Fruit fly (Drosophila melanogaster) whole organism, embryonic: Measurements from ENCODE around the gene Pex7.

Experiments used
- CG10366 ChIP-seq: fragments of 200-800 bp; sonication (Bioruptor generic); IDR thresholded peaks from 2 replicates; pipeline ENCODE4 v1.3.6; 2022; ENCODE audit warnings: missing biosample characterization, missing genetic modification characterization
- CG10543 ChIP-seq: fragments of 200-800 bp; sonication (Bioruptor generic); optimal IDR thresholded peaks from 3 replicates; lab custom pipeline; 2017; ENCODE audit warnings: missing biosample characterization, mild to moderate bottlenecking, missing genetic modification characterization, moderate library complexity
- CG11456 ChIP-seq: fragments of 200-800 bp; sonication (Bioruptor generic); IDR thresholded peaks from 3 replicates; pipeline ENCODE4 v1.3.6; 2022; ENCODE audit warnings: missing biosample characterization, missing genetic modification characterization
- CG12299 ChIP-seq: fragments of 200-800 bp; sonication (Bioruptor generic); optimal IDR thresholded peaks from 2 replicates; lab custom pipeline; 2018; ENCODE audit warnings: missing biosample characterization, mild to moderate bottlenecking, missing genetic modification characterization
- CG13296 ChIP-seq: fragments of 200-800 bp; sonication (Bioruptor generic); optimal IDR thresholded peaks from 3 replicates; lab custom pipeline; 2018; ENCODE audit warnings: missing biosample characterization, mild to moderate bottlenecking, missing genetic modification characterization
- CG13775 ChIP-seq: fragments of 200-800 bp; sonication (Bioruptor generic); optimal IDR thresholded peaks from 3 replicates; lab custom pipeline; 2017; ENCODE audit warnings: missing biosample characterization, mild to moderate bottlenecking, missing genetic modification characterization
- CG14710 ChIP-seq: fragments of 200-800 bp; sonication (Bioruptor generic); optimal IDR thresholded peaks from 3 replicates; lab custom pipeline; 2019; ENCODE audit warnings: missing biosample characterization, mild to moderate bottlenecking, missing genetic modification characterization, moderate library complexity
- CG1603 ChIP-seq: fragments of 200-800 bp; sonication (Bioruptor generic); optimal IDR thresholded peaks from 2 replicates; lab custom pipeline; 2019; ENCODE audit warnings: missing biosample characterization, mild to moderate bottlenecking, missing genetic modification characterization, moderate library complexity
- CG16813 ChIP-seq: fragments of 200-800 bp; sonication (Bioruptor generic); IDR thresholded peaks from 3 replicates; pipeline ENCODE4 v1.3.6; 2022; ENCODE audit warnings: missing biosample characterization, missing genetic modification characterization; ENCODE audit not compliant: partially characterized antibody
- CG18599 ChIP-seq: fragments of 200-800 bp; sonication (Bioruptor generic); optimal IDR thresholded peaks from 3 replicates; lab custom pipeline; 2017; ENCODE audit warnings: missing biosample characterization, missing genetic modification characterization, mild to moderate bottlenecking, moderate library complexity, missing genetic modification reagents
- CG2129 ChIP-seq: fragments of 200-800 bp; sonication (Bioruptor generic); IDR thresholded peaks from 2 replicates; pipeline ENCODE4 v1.3.6; 2022; ENCODE audit warnings: missing biosample characterization, missing genetic modification characterization; ENCODE audit not compliant: partially characterized antibody
- CG2678 ChIP-seq: fragments of 200-800 bp; sonication (Bioruptor generic); optimal IDR thresholded peaks from 3 replicates; lab custom pipeline; 2019; ENCODE audit warnings: missing biosample characterization, mild to moderate bottlenecking, missing genetic modification characterization, moderate library complexity
- CG30403 ChIP-seq: fragments of 200-800 bp; sonication (Bioruptor generic); optimal IDR thresholded peaks from 3 replicates; lab custom pipeline; 2016; ENCODE audit warnings: missing biosample characterization, missing genetic modification characterization
- CG32532 ChIP-seq: fragments of 200-800 bp; sonication (Bioruptor generic); IDR thresholded peaks from 2 replicates; pipeline ENCODE4 v1.3.6; 2022; ENCODE audit warnings: missing biosample characterization, missing genetic modification characterization
- CG4820 ChIP-seq: fragments of 200-800 bp; sonication (Bioruptor generic); optimal IDR thresholded peaks from 3 replicates; lab custom pipeline; 2016; ENCODE audit warnings: missing biosample characterization, missing genetic modification characterization
- CG5245 ChIP-seq: fragments of 200-800 bp; sonication (Bioruptor generic); optimal IDR thresholded peaks from 3 replicates; lab custom pipeline; 2016; ENCODE audit warnings: missing biosample characterization, missing genetic modification characterization
- CG8290 ChIP-seq, 3 experiments: fragments of 200-800 bp; sonication (Bioruptor generic); optimal IDR thresholded peaks; 2 replicates each; lab custom pipeline; 2016 to 2019; ENCODE audit warnings: missing biosample characterization in 3 of 3, missing genetic modification characterization in 3 of 3, mild to moderate bottlenecking in 2 of 3, moderate library complexity in 1 of 3
- CG9817 ChIP-seq: fragments of 200-800 bp; sonication (Bioruptor generic); optimal IDR thresholded peaks from 2 replicates; lab custom pipeline; 2018; ENCODE audit warnings: missing biosample characterization, mild to moderate bottlenecking, missing genetic modification characterization, moderate library complexity
- CG9932 ChIP-seq: fragments of 200-800 bp; sonication (Bioruptor generic); IDR thresholded peaks from 2 replicates; pipeline ENCODE4 v1.3.6; 2022; ENCODE audit warnings: missing biosample characterization, missing genetic modification characterization
- Camta ChIP-seq: fragments of 200-800 bp; sonication (Bioruptor generic); optimal IDR thresholded peaks from 2 replicates; lab custom pipeline; 2016; ENCODE audit warnings: missing biosample characterization, missing genetic modification characterization
- CoRest ChIP-seq: fragments of 200-800 bp; sonication (Bioruptor generic); optimal IDR thresholded peaks from 3 replicates; lab custom pipeline; 2018; ENCODE audit warnings: missing biosample characterization, mild to moderate bottlenecking, missing genetic modification characterization, moderate library complexity
- Dbx ChIP-seq: fragments of 200-800 bp; sonication (Bioruptor generic); IDR thresholded peaks from 3 replicates; pipeline ENCODE4 v1.3.6; 2022; ENCODE audit warnings: missing biosample characterization, missing genetic modification characterization
- ERR ChIP-seq: fragments of 200-800 bp; sonication (Bioruptor generic); optimal IDR thresholded peaks from 2 replicates; lab custom pipeline; 2016; ENCODE audit warnings: missing biosample characterization, missing genetic modification characterization
- Fer2 ChIP-seq: fragments of 200-800 bp; sonication (Bioruptor generic); optimal IDR thresholded peaks from 2 replicates; lab custom pipeline; 2018; ENCODE audit warnings: missing biosample characterization, mild to moderate bottlenecking, missing genetic modification characterization, moderate library complexity
- Hand ChIP-seq: fragments of 200-800 bp; sonication (Bioruptor generic); optimal IDR thresholded peaks from 2 replicates; lab custom pipeline; 2017; ENCODE audit warnings: mild to moderate bottlenecking, missing biosample characterization, missing genetic modification reagents, missing genetic modification characterization
- Hmr ChIP-seq: fragments of 200-800 bp; sonication (Bioruptor generic); optimal IDR thresholded peaks from 3 replicates; lab custom pipeline; 2017; ENCODE audit warnings: mild to moderate bottlenecking, missing biosample characterization, missing genetic modification reagents, missing genetic modification characterization
- Mad ChIP-seq: fragments of 200-800 bp; sonication (Bioruptor generic); optimal IDR thresholded peaks from 2 replicates; lab custom pipeline; 2016; ENCODE audit warnings: missing biosample characterization, missing genetic modification characterization
- NFAT ChIP-seq: fragments of 200-800 bp; sonication (Bioruptor generic); IDR thresholded peaks from 2 replicates; pipeline ENCODE4 v1.3.6; 2022; ENCODE audit warnings: missing biosample characterization, missing genetic modification characterization
- Rfx ChIP-seq: fragments of 200-800 bp; sonication (Bioruptor generic); IDR thresholded peaks from 2 replicates; pipeline ENCODE4 v1.3.6; 2022; ENCODE audit warnings: missing biosample characterization, missing genetic modification characterization
- Six4 ChIP-seq: fragments of 200-800 bp; sonication (Bioruptor generic); optimal IDR thresholded peaks from 2 replicates; lab custom pipeline; 2016; ENCODE audit warnings: missing biosample characterization, missing genetic modification characterization
- Sox102F ChIP-seq: fragments of 200-800 bp; sonication (Bioruptor generic); optimal IDR thresholded peaks from 2 replicates; lab custom pipeline; 2018; ENCODE audit warnings: missing biosample characterization, mild to moderate bottlenecking, missing genetic modification characterization, moderate library complexity
- Vsx1 ChIP-seq: fragments of 200-800 bp; sonication (Bioruptor generic); optimal IDR thresholded peaks from 2 replicates; lab custom pipeline; 2017; ENCODE audit warnings: missing biosample characterization, mild to moderate bottlenecking, missing genetic modification characterization, missing genetic modification reagents
- abd-A ChIP-seq: fragments of 200-800 bp; sonication (Bioruptor generic); optimal IDR thresholded peaks from 3 replicates; lab custom pipeline; 2019; ENCODE audit warnings: missing biosample characterization, mild to moderate bottlenecking, missing genetic modification characterization, moderate library complexity
- ap ChIP-seq: fragments of 200-800 bp; sonication (Bioruptor generic); IDR thresholded peaks from 2 replicates; pipeline ENCODE4 v1.3.6; 2022; ENCODE audit warnings: missing biosample characterization, missing genetic modification characterization
- bcd ChIP-seq: fragments of 200-800 bp; sonication (Bioruptor generic); optimal IDR thresholded peaks from 2 replicates; lab custom pipeline; 2017; ENCODE audit warnings: missing biosample characterization, mild to moderate bottlenecking, missing genetic modification characterization
- bsh ChIP-seq, 2 experiments: fragments of 200-800 bp; sonication (Bioruptor generic); optimal IDR thresholded peaks; 2 replicates each; lab custom pipeline; 2017 to 2018; ENCODE audit warnings: mild to moderate bottlenecking in 2 of 2, missing biosample characterization in 2 of 2, missing genetic modification characterization in 2 of 2, moderate library complexity in 1 of 2
- cas ChIP-seq: fragments of 200-800 bp; sonication (Bioruptor generic); IDR thresholded peaks from 2 replicates; pipeline ENCODE4 v1.3.6; 2022; ENCODE audit warnings: missing biosample characterization, missing genetic modification characterization
- chinmo ChIP-seq: fragments of 200-800 bp; sonication (Bioruptor generic); IDR thresholded peaks from 4 replicates; pipeline ENCODE4 v1.3.6; 2022; ENCODE audit warnings: missing biosample characterization, missing genetic modification characterization; ENCODE audit not compliant: partially characterized antibody
- cwo ChIP-seq: fragments of 200-800 bp; sonication (Bioruptor generic); optimal IDR thresholded peaks from 3 replicates; lab custom pipeline; 2017; ENCODE audit warnings: missing biosample characterization, missing genetic modification characterization, mild to moderate bottlenecking, moderate library complexity, missing genetic modification reagents
- dmrt99B ChIP-seq: fragments of 200-800 bp; sonication (Bioruptor generic); optimal IDR thresholded peaks from 2 replicates; lab custom pipeline; 2018; ENCODE audit warnings: missing biosample characterization, mild to moderate bottlenecking, missing genetic modification characterization, moderate library complexity
- lov ChIP-seq, 2 experiments: fragments of 200-800 bp in 1 of 2; fragments of >200 bp in 1 of 2; sonication (Bioruptor generic) in 1 of 2; IDR thresholded peaks in 1 of 2; optimal IDR thresholded peaks in 1 of 2; 2 replicates in 1 of 2; 3 replicates in 1 of 2; pipeline versions ENCODE4 v1.3.6 to Lab custom; 2017 to 2022; ENCODE audit warnings: missing biosample characterization in 1 of 2, missing genetic modification characterization in 1 of 2
- oc ChIP-seq: fragments of 200-800 bp; sonication (Bioruptor generic); optimal IDR thresholded peaks from 2 replicates; lab custom pipeline; 2018; ENCODE audit warnings: missing biosample characterization, mild to moderate bottlenecking, missing genetic modification characterization, moderate library complexity
- sima ChIP-seq: fragments of 200-800 bp; sonication (Bioruptor generic); optimal IDR thresholded peaks from 2 replicates; lab custom pipeline; 2016; ENCODE audit warnings: missing biosample characterization, missing genetic modification characterization
- sug ChIP-seq: fragments of 200-800 bp; optimal IDR thresholded peaks from 2 replicates; lab custom pipeline; 2019; ENCODE audit warnings: missing biosample characterization, mild to moderate bottlenecking, missing genetic modification characterization, moderate library complexity
- vvl ChIP-seq: fragments of 200-800 bp; sonication (Bioruptor generic); IDR thresholded peaks from 2 replicates; pipeline ENCODE4 v1.3.6; 2022; ENCODE audit warnings: missing biosample characterization, missing genetic modification characterization
- z ChIP-seq: fragments of 200-800 bp; sonication (Bioruptor generic); IDR thresholded peaks from 3 replicates; pipeline ENCODE4 v1.3.6; 2022; ENCODE audit warnings: missing biosample characterization, missing genetic modification characterization

The Pex7 gene

DNA sequence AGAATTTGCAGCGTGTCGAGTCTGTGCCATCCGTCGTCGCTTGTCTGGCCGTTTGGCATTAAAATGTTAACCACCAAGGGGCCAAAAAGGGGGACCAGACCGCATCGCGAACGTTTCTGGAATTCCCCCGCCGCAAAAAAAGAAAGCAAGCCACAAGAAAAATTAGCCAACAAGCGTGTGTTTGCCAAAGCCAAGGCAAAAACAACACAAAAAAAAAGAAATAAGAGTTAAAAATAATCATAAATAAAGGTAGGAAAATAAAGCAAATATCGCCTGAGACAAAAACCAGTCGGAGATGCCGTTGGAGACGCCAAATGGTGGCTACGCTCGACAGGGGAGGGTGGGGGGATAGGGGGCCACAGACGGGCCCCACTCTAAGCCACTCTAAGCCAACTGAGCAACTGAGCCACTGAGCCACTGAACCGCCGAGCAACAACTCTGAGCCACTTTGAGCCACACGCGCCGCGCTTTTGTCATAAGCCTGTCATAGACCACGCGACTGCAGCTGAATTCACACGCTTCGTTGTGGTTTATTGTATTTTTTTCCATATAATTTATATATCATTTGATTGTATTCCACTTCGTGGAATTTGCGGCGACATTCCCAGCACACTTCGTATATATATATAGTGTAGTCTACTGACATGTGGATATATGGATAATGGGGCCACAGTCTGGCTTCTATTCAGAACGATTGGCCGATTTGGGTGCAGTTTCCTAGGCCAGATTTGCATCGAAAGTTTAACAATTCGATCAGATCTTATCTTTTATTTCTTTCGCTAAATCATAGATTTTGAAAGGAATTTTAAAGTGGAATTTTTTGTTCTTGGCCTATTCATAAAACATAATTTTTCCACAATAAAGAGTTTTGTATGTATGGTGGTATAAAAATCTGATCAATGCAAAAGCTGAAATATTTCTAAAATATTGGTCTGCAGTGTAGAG lies 46.9 kb downstream of the Pex7 start (continued):
- TF ChIP-seq z (GFP tag; lab: Robert Waterston, UW) (peak; percentile 80; the same call in 2 of the 3 replicates), CG18599 (GFP tag; lab: Kevin White, UChicago) (peak; percentile 24), CG2678 (tag; lab: Kevin White, UChicago) (peak; percentile 21), CG10543 (GFP tag; lab: Kevin White, UChicago) (peak; percentile 61), CG32532 (GFP tag; lab: Robert Waterston, UW) (peak; percentile 58), CG5245 (GFP tag; lab: Kevin White, UChicago) (no peak), sima (GFP tag; lab: Kevin White, UChicago) (no peak), Fer2 (tag; lab: Kevin White, UChicago) (no peak), Rfx (peak; percentile 26; the same call in 1 of the 2 replicates), bcd (GFP tag; lab: Kevin White, UChicago) (peak; percentile 38), CG1603 (tag; lab: Kevin White, UChicago) (no peak), Hand (no peak), CG11456 (GFP tag; lab: Robert Waterston, UW) (0 out of 3 replicates have a peak, but pooled peaks have one; percentile 21), chinmo (GFP tag; lab: Robert Waterston, UW) (peak; percentile 88; the same call in 3 of the 4 replicates), CG16813 (GFP tag; lab: Robert Waterston, UW) (no peak), CG9817 (tag; lab: Kevin White, UChicago) (peak; percentile 17), cwo (GFP tag; lab: Kevin White, UChicago) (peak; percentile 68), Six4 (no peak), CG13775 (no peak), CG14710 (tag; lab: Kevin White, UChicago) (no peak), CG4820 (GFP tag; lab: Kevin White, UChicago) (no peak), bsh (GFP tag; optimal IDR thresholded peaks at IDR 0.05; lab: Kevin White, UChicago) (peak in 1 of 2 experiments; percentile 31), NFAT (GFP tag; lab: Robert Waterston, UW) (0 out of 2 replicates have a peak, but pooled peaks have one; percentile 37), CG12299 (tag; lab: Kevin White, UChicago) (no peak), sug (tag; lab: Kevin White, UChicago) (peak; percentile 38), abd-A (tag; lab: Kevin White, UChicago) (peak; percentile 6), ERR (GFP tag; lab: Kevin White, UChicago) (no peak), Vsx1 (GFP tag; lab: Kevin White, UChicago) (peak; percentile 66), Dbx (GFP tag; lab: Robert Waterston, UW) (0 out of 3 replicates have a peak, but pooled peaks have one; percentile 33), cas (GFP tag; lab: Robert Waterston, UW) (no peak), CoRest (tag; lab: Kevin White, UChicago) (no peak), CG9932 (GFP tag; lab: Robert Waterston, UW) (0 out of 2 replicates have a peak, but pooled peaks have one; percentile 9), dmrt99B (peak; percentile 16), CG10366 (GFP tag; lab: Robert Waterston, UW) (no peak), Sox102F (no peak), CG30403 (GFP tag; lab: Kevin White, UChicago) (no peak), CG2129 (GFP tag; lab: Robert Waterston, UW) (no peak), vvl (GFP tag; lab: Robert Waterston, UW) (0 out of 2 replicates have a peak, but pooled peaks have one; percentile 45), lov (optimal IDR thresholded peaks at IDR 0.05; lab: Kevin White, UChicago) (no peak), lov (GFP tag; IDR thresholded peaks at IDR 0.05; lab: Robert Waterston, UW) (no peak), Mad (GFP tag; lab: Kevin White, UChicago) (no peak), oc (tag; lab: Kevin White, UChicago) (peak; percentile 82), ap (GFP tag; lab: Robert Waterston, UW) (no peak), Camta (GFP tag; lab: Kevin White, UChicago) (no peak), CG8290 (GFP tag; optimal IDR thresholded peaks at IDR 0.05; lab: Kevin White, UChicago) (no peak), CG8290 (tag; optimal IDR thresholded peaks at IDR 0.05; lab: Kevin White, UChicago) (peak in 1 of 2 experiments; percentile 45), CG13296 (GFP tag; lab: Kevin White, UChicago) (no peak), Hmr (GFP tag; lab: Kevin White, UChicago) (peak; percentile 36)
